Fruit fly (Drosophila melanogaster) whole organism, embryonic: ENCODE data around the gene CG43293.

Source experiments
- B-H2 ChIP-seq: fragments of 200-800 bp; sonication (Bioruptor generic); optimal IDR thresholded peaks from 2 replicates; lab custom pipeline; 2018; ENCODE audit warnings: missing biosample characterization, mild to moderate bottlenecking, missing genetic modification characterization
- CG10209 ChIP-seq: fragments of 200-800 bp; sonication (Bioruptor generic); optimal IDR thresholded peaks from 3 replicates; lab custom pipeline; 2017; ENCODE audit warnings: missing biosample characterization, mild to moderate bottlenecking, missing genetic modification characterization, missing genetic modification reagents
- CG10654 ChIP-seq: fragments of 200-800 bp; sonication (Bioruptor generic); optimal IDR thresholded peaks from 2 replicates; lab custom pipeline; 2016; ENCODE audit warnings: missing biosample characterization, missing genetic modification characterization
- CG10959 ChIP-seq: fragments of 200-800 bp; sonication (Bioruptor generic); IDR thresholded peaks from 2 replicates; pipeline ENCODE4 v1.3.6; 2022; ENCODE audit warnings: missing biosample characterization, missing genetic modification characterization
- CG14014 ChIP-seq: fragments of 200-800 bp; sonication (Bioruptor generic); IDR thresholded peaks from 2 replicates; pipeline ENCODE4 v1.3.6; 2022; ENCODE audit warnings: missing biosample characterization, missing genetic modification characterization
- CG14441 ChIP-seq: fragments of 200-800 bp; sonication (Bioruptor generic); IDR thresholded peaks from 2 replicates; pipeline ENCODE4 v1.3.6; 2022; ENCODE audit warnings: missing biosample characterization, missing genetic modification characterization
- CG15011 ChIP-seq: fragments of 200-800 bp; sonication (Bioruptor generic); optimal IDR thresholded peaks from 3 replicates; lab custom pipeline; 2018; ENCODE audit warnings: missing biosample characterization, mild to moderate bottlenecking, missing genetic modification characterization
- CG15269 ChIP-seq: fragments of 200-800 bp; sonication (Bioruptor generic); optimal IDR thresholded peaks from 2 replicates; lab custom pipeline; 2018; ENCODE audit warnings: missing biosample characterization, mild to moderate bottlenecking, missing genetic modification characterization, moderate library complexity
- CG1529 ChIP-seq: fragments of 200-800 bp; sonication (Bioruptor generic); optimal IDR thresholded peaks from 3 replicates; lab custom pipeline; 2018; ENCODE audit warnings: missing biosample characterization, missing genetic modification characterization
- CG15514 ChIP-seq: fragments of 200-800 bp; sonication (Bioruptor generic); optimal IDR thresholded peaks from 3 replicates; lab custom pipeline; 2017; ENCODE audit warnings: missing biosample characterization, missing genetic modification characterization, mild to moderate bottlenecking, moderate library complexity, missing genetic modification reagents
- CG18599 ChIP-seq: fragments of 200-800 bp; sonication (Bioruptor generic); optimal IDR thresholded peaks from 3 replicates; lab custom pipeline; 2017; ENCODE audit warnings: missing biosample characterization, missing genetic modification characterization, mild to moderate bottlenecking, moderate library complexity, missing genetic modification reagents
- CG18764 ChIP-seq: fragments of 200-800 bp; sonication (Bioruptor generic); optimal IDR thresholded peaks from 3 replicates; lab custom pipeline; 2016; ENCODE audit warnings: missing biosample characterization, missing genetic modification characterization
- CG2202 ChIP-seq: fragments of 200-800 bp; sonication (Bioruptor generic); optimal IDR thresholded peaks from 2 replicates; lab custom pipeline; 2018; ENCODE audit warnings: missing biosample characterization, mild to moderate bottlenecking, missing genetic modification characterization
- CG30403 ChIP-seq: fragments of 200-800 bp; sonication (Bioruptor generic); optimal IDR thresholded peaks from 3 replicates; lab custom pipeline; 2016; ENCODE audit warnings: missing biosample characterization, missing genetic modification characterization
- CG34376 ChIP-seq: fragments of 200-800 bp; sonication (Bioruptor generic); optimal IDR thresholded peaks from 2 replicates; lab custom pipeline; 2018; ENCODE audit warnings: missing biosample characterization, mild to moderate bottlenecking, missing genetic modification characterization
- CG3726 ChIP-seq: fragments of 200-800 bp; sonication (Bioruptor generic); IDR thresholded peaks from 3 replicates; pipeline ENCODE4, ENCODE4 v1.3.6; 2022; ENCODE audit warnings: missing biosample characterization, missing genetic modification characterization
- CG6654 ChIP-seq: fragments of 200-800 bp; sonication (Bioruptor generic); optimal IDR thresholded peaks from 2 replicates; lab custom pipeline; 2017; ENCODE audit warnings: missing biosample characterization, mild to moderate bottlenecking, missing genetic modification characterization
- CG7271 ChIP-seq: fragments of 200-800 bp; sonication (Bioruptor generic); optimal IDR thresholded peaks from 2 replicates; lab custom pipeline; 2018; ENCODE audit warnings: missing biosample characterization, mild to moderate bottlenecking, missing genetic modification characterization, moderate library complexity
- CG7745 ChIP-seq: fragments of 200-800 bp; sonication (Bioruptor generic); optimal IDR thresholded peaks from 2 replicates; lab custom pipeline; 2018; ENCODE audit warnings: missing biosample characterization, mild to moderate bottlenecking, missing genetic modification characterization, moderate library complexity
- CG8944 ChIP-seq: fragments of 200-800 bp; sonication (Bioruptor generic); optimal IDR thresholded peaks from 3 replicates; lab custom pipeline; 2016; ENCODE audit warnings: missing biosample characterization, missing genetic modification characterization
- Deaf1 ChIP-seq: fragments of 200-800 bp; optimal IDR thresholded peaks from 3 replicates; lab custom pipeline; 2019; ENCODE audit warnings: missing biosample characterization, mild to moderate bottlenecking, missing genetic modification characterization, moderate library complexity
- E2f2 ChIP-seq: fragments of 200-800 bp; sonication (Bioruptor generic); IDR thresholded peaks from 2 replicates; pipeline ENCODE4 v1.3.6; 2022; ENCODE audit warnings: missing biosample characterization, missing genetic modification characterization
- HLHmδ ChIP-seq: fragments of 200-800 bp; sonication (Bioruptor generic); optimal IDR thresholded peaks from 2 replicates; lab custom pipeline; 2018; ENCODE audit warnings: missing biosample characterization, mild to moderate bottlenecking, missing genetic modification characterization, moderate library complexity
- Hey ChIP-seq: fragments of 200-800 bp; sonication (Bioruptor generic); optimal IDR thresholded peaks from 3 replicates; lab custom pipeline; 2018; ENCODE audit warnings: missing biosample characterization, mild to moderate bottlenecking, missing genetic modification characterization
- Hr78 ChIP-seq, 2 experiments: fragments of 200-800 bp in 1 of 2; fragments of >200 bp in 1 of 2; sonication (Bioruptor generic) in 1 of 2; optimal IDR thresholded peaks; 2 replicates each; lab custom pipeline; 2017 to 2019; ENCODE audit warnings: missing biosample characterization in 2 of 2, missing genetic modification characterization in 2 of 2, mild to moderate bottlenecking in 1 of 2, moderate library complexity in 1 of 2
- Mes4 ChIP-seq: fragments of 200-800 bp; sonication (Bioruptor generic); optimal IDR thresholded peaks from 2 replicates; lab custom pipeline; 2016; ENCODE audit warnings: missing biosample characterization, missing genetic modification characterization
- Nf-YA ChIP-seq: fragments of 200-800 bp; sonication (Bioruptor generic); IDR thresholded peaks from 2 replicates; pipeline ENCODE4 v1.3.6; 2022; ENCODE audit warnings: missing biosample characterization, missing genetic modification characterization
- Usf ChIP-seq: fragments of 200-800 bp; sonication (Bioruptor generic); optimal IDR thresholded peaks from 2 replicates; lab custom pipeline; 2017; ENCODE audit warnings: missing genotype, missing biosample characterization, missing genetic modification characterization
- abd-A ChIP-seq: fragments of 200-800 bp; sonication (Bioruptor generic); optimal IDR thresholded peaks from 3 replicates; lab custom pipeline; 2019; ENCODE audit warnings: missing biosample characterization, mild to moderate bottlenecking, missing genetic modification characterization, moderate library complexity
- bowl ChIP-seq: fragments of 200-800 bp; sonication (Bioruptor generic); IDR thresholded peaks from 2 replicates; pipeline ENCODE4 v1.3.6; 2022; ENCODE audit warnings: missing biosample characterization, missing genetic modification characterization
- chif ChIP-seq, 2 experiments: fragments of 200-800 bp; sonication (Bioruptor generic); optimal IDR thresholded peaks; 3 replicates each; lab custom pipeline; 2016; ENCODE audit warnings: missing biosample characterization in 2 of 2, missing genetic modification characterization in 2 of 2
- dm ChIP-seq: fragments of 200-800 bp; sonication (Bioruptor generic); optimal IDR thresholded peaks from 3 replicates; lab custom pipeline; 2016; ENCODE audit warnings: missing biosample characterization, missing genetic modification characterization
- en ChIP-seq: fragments of 200-800 bp; sonication (Bioruptor generic); optimal IDR thresholded peaks from 2 replicates; lab custom pipeline; 2016; ENCODE audit warnings: missing biosample characterization, missing genetic modification characterization
- ewg ChIP-seq: fragments of 200-800 bp; sonication (Bioruptor generic); optimal IDR thresholded peaks from 3 replicates; lab custom pipeline; 2017; ENCODE audit warnings: mild to moderate bottlenecking, missing biosample characterization, missing genetic modification reagents, missing genetic modification characterization
- gcm ChIP-seq: fragments of 200-800 bp; sonication (Bioruptor generic); optimal IDR thresholded peaks from 2 replicates; lab custom pipeline; 2019; ENCODE audit warnings: missing biosample characterization, mild to moderate bottlenecking, missing genetic modification characterization, moderate library complexity
- ind ChIP-seq: fragments of 200-800 bp; sonication (Bioruptor generic); optimal IDR thresholded peaks from 3 replicates; lab custom pipeline; 2016; ENCODE audit warnings: missing biosample characterization, missing genetic modification characterization
- jing ChIP-seq: fragments of 200-800 bp; sonication (Bioruptor generic); optimal IDR thresholded peaks from 2 replicates; lab custom pipeline; 2018; ENCODE audit warnings: missing biosample characterization, mild to moderate bottlenecking, missing genetic modification characterization
- ken ChIP-seq: fragments of 200-800 bp; sonication (Bioruptor generic); IDR thresholded peaks from 3 replicates; pipeline ENCODE4 v1.3.6; 2022; ENCODE audit warnings: missing biosample characterization, missing genetic modification characterization
- lmd ChIP-seq: fragments of 200-800 bp; sonication (Bioruptor generic); IDR thresholded peaks from 2 replicates; pipeline ENCODE4 v1.3.6; 2022; ENCODE audit warnings: missing biosample characterization, missing genetic modification characterization
- lola ChIP-seq, 3 experiments: fragments of >200 bp in 2 of 3; fragments of 200-800 bp in 1 of 3; sonication (Bioruptor generic) in 1 of 3; optimal IDR thresholded peaks; 2 replicates each; lab custom pipeline; 2017 to 2019; ENCODE audit warnings: missing biosample characterization in 3 of 3, missing genetic modification characterization in 3 of 3, mild to moderate bottlenecking in 1 of 3, moderate library complexity in 1 of 3
- nom ChIP-seq: fragments of 200-800 bp; sonication (Bioruptor generic); optimal IDR thresholded peaks from 2 replicates; lab custom pipeline; 2017; ENCODE audit warnings: missing biosample characterization, missing genetic modification characterization, mild to moderate bottlenecking, moderate library complexity, missing genetic modification reagents
- onecut ChIP-seq: fragments of 200-800 bp; sonication (Bioruptor generic); IDR thresholded peaks from 2 replicates; pipeline ENCODE4 v1.3.6; 2022; ENCODE audit warnings: missing biosample characterization, missing genetic modification characterization
- pita ChIP-seq: fragments of 200-800 bp; sonication (Bioruptor generic); optimal IDR thresholded peaks from 2 replicates; lab custom pipeline; 2017; ENCODE audit warnings: missing biosample characterization, mild to moderate bottlenecking, missing genetic modification characterization
- sim ChIP-seq: fragments of 200-800 bp; sonication (Bioruptor generic); IDR thresholded peaks from 2 replicates; pipeline ENCODE4 v1.3.6; 2022; ENCODE audit warnings: missing biosample characterization, missing genetic modification characterization
- sisA ChIP-seq: fragments of 200-800 bp; sonication (Bioruptor generic); IDR thresholded peaks from 2 replicates; pipeline ENCODE4 v1.3.6; 2022; ENCODE audit warnings: missing biosample characterization, missing genetic modification characterization
- sob ChIP-seq: fragments of 200-800 bp; sonication (Bioruptor generic); IDR thresholded peaks from 2 replicates; pipeline ENCODE4 v1.3.6; 2022; ENCODE audit warnings: missing biosample characterization, missing genetic modification characterization
- toy ChIP-seq: fragments of 200-800 bp; sonication (Bioruptor generic); IDR thresholded peaks from 2 replicates; pipeline ENCODE4 v1.3.6; 2022; ENCODE audit warnings: missing biosample characterization, missing genetic modification characterization
- unc-4 ChIP-seq: fragments of 200-800 bp; sonication (Bioruptor generic); IDR thresholded peaks from 2 replicates; pipeline ENCODE4 v1.3.6; 2022; ENCODE audit warnings: missing biosample characterization, missing genetic modification characterization; ENCODE audit not compliant: partially characterized antibody
- wdn ChIP-seq: fragments of 200-800 bp; sonication (Bioruptor generic); IDR thresholded peaks from 2 replicates; pipeline ENCODE4 v1.3.6; 2022; ENCODE audit warnings: missing biosample characterization, missing genetic modification characterization
- wor ChIP-seq: fragments of 200-800 bp; sonication (Bioruptor generic); IDR thresholded peaks from 2 replicates; pipeline ENCODE4 v1.3.6; 2022; ENCODE audit warnings: missing biosample characterization, missing genetic modification characterization

Gene CG43293

dm6 chr3L:6217212-6217611 lies 32.2 kb downstream of the CG43293 start (continued):
- no peak for TF ChIP-seq unc-4
- TF ChIP-seq CG14014 (GFP tag; lab: Robert Waterston, UW) = peak; percentile 51; the same call in 1 of the 2 replicates
- peak; percentile 75 for TF ChIP-seq CG30403
- peak; percentile 67 for TF ChIP-seq CG2202 (tag; lab: Kevin White, UChicago)
- TF ChIP-seq B-H2 = no peak
- TF ChIP-seq nom (GFP tag; lab: Kevin White, UChicago) = no peak
- TF ChIP-seq dm (GFP tag; lab: Kevin White, UChicago) = peak; percentile 19
- peak; percentile 46; the same call in 1 of the 2 replicates for TF ChIP-seq CG14441 (GFP tag; lab: Robert Waterston, UW)
- TF ChIP-seq CG18599 (GFP tag; lab: Kevin White, UChicago) = peak; percentile 38
- peak; percentile 45 for TF ChIP-seq onecut (GFP tag; lab: Robert Waterston, UW)
- no peak for TF ChIP-seq Usf (GFP tag; lab: Kevin White, UChicago)
- no peak for TF ChIP-seq CG7745 (tag; lab: Kevin White, UChicago)
- TF ChIP-seq bowl (GFP tag; lab: Robert Waterston, UW) = no peak
- TF ChIP-seq sim (GFP tag; lab: Robert Waterston, UW) = peak; percentile 47; the same call in 1 of the 2 replicates
- TF ChIP-seq gcm = peak; percentile 77
- TF ChIP-seq chif (GFP tag; optimal IDR thresholded peaks at IDR 0.05; lab: Kevin White, UChicago) = peak; percentile 45 to 57
- no peak for TF ChIP-seq toy (GFP tag; lab: Robert Waterston, UW)
- peak; percentile 50 for TF ChIP-seq ewg (GFP tag; lab: Kevin White, UChicago)
- TF ChIP-seq CG8944 (GFP tag; lab: Kevin White, UChicago) = peak; percentile 21
- peak; percentile 58 for TF ChIP-seq Nf-YA
- peak; percentile 55 for TF ChIP-seq ind (GFP tag; lab: Kevin White, UChicago)
- peak; percentile 66; the same call in 1 of the 2 replicates for TF ChIP-seq CG10959
- no peak for TF ChIP-seq abd-A
- TF ChIP-seq Hr78 (GFP tag; optimal IDR thresholded peaks at IDR 0.05; lab: Kevin White, UChicago) = no peak
- TF ChIP-seq HLHmδ (GFP tag; lab: Kevin White, UChicago) = no peak
- peak; percentile 51 for TF ChIP-seq CG7271
- peak; percentile 13 for TF ChIP-seq CG10209 (GFP tag; lab: Kevin White, UChicago)
- TF ChIP-seq CG3726 (GFP tag; lab: Robert Waterston, UW) = peak; percentile 36; the same call in 1 of the 3 replicates
- TF ChIP-seq wor = 0 out of 2 replicates have a peak, but pooled peaks have one; percentile 32
- TF ChIP-seq ken (GFP tag; lab: Robert Waterston, UW) = peak; percentile 70; the same call in 1 of the 3 replicates
- no peak for TF ChIP-seq jing (GFP tag; lab: Kevin White, UChicago)
- no peak for TF ChIP-seq CG34376 (GFP tag; lab: Kevin White, UChicago)
- no peak for TF ChIP-seq sob
- TF ChIP-seq CG6654 (GFP tag; lab: Kevin White, UChicago) = no peak
- peak; percentile 32; the same call in 1 of the 2 replicates for TF ChIP-seq E2f2
- peak; percentile 18 for TF ChIP-seq Mes4 (GFP tag; lab: Kevin White, UChicago)
- TF ChIP-seq CG15269 = peak; percentile 60
- TF ChIP-seq Hey (tag; lab: Kevin White, UChicago) = no peak
- TF ChIP-seq CG15011 (GFP tag; lab: Kevin White, UChicago) = peak; percentile 8
- peak; percentile 53; the same call in 1 of the 2 replicates for TF ChIP-seq sisA (GFP tag; lab: Robert Waterston, UW)
- no peak for TF ChIP-seq CG15514 (GFP tag; lab: Kevin White, UChicago)
- no peak for TF ChIP-seq pita
- TF ChIP-seq CG10654 (GFP tag; lab: Kevin White, UChicago) = peak; percentile 44
- TF ChIP-seq wdn (GFP tag; lab: Robert Waterston, UW) = no peak
- TF ChIP-seq lmd = peak; percentile 15; the same call in 1 of the 2 replicates
- TF ChIP-seq CG1529 (GFP tag; lab: Kevin White, UChicago) = peak; percentile 53
- TF ChIP-seq CG18764 (GFP tag; lab: Kevin White, UChicago) = peak; percentile 44
- no peak for TF ChIP-seq Deaf1
- TF ChIP-seq lola (GFP tag; optimal IDR thresholded peaks at IDR 0.05; lab: Kevin White, UChicago) = peak in 1 of 3 experiments; percentile 90
- TF ChIP-seq en = no peak
